Fruit fly (Drosophila melanogaster): Measurements from ENCODE around the gene kto.
A peak's percentile ranks its signal among the peaks of the same experiment; 100 is the strongest.

The kto gene

dm6 chr3L:19870843-19871666 is 34.6 kb downstream of the kto start, which contains the start of the genes Rab8 and Usp32 (continued):
- TF ChIP-seq BtbVII (GFP tag; optimal IDR thresholded peaks at IDR 0.05) (peak; percentile 39), Dp (GFP tag; optimal IDR thresholded peaks at IDR 0.05) (peak; percentile 43), kah (GFP tag; optimal IDR thresholded peaks at IDR 0.05) (peak; percentile 8), CG17186 (GFP tag; optimal IDR thresholded peaks at IDR 0.05) (peak; percentile 70), CHES-1-like (GFP tag; optimal IDR thresholded peaks at IDR 0.05) (peak; percentile 86), CG7963 (GFP tag; IDR thresholded peaks at IDR 0.05; ENCODE audit: partially characterized antibody) (peak; percentile 83), zen (tag; optimal IDR thresholded peaks at IDR 0.05) (peak; percentile 93), CG10209 (GFP tag; optimal IDR thresholded peaks at IDR 0.05) (peak; percentile 63), CG4707 (GFP tag; optimal IDR thresholded peaks at IDR 0.05) (peak; percentile 40), dysf (GFP tag; IDR thresholded peaks at IDR 0.05) (no peak), corto (GFP tag; optimal IDR thresholded peaks at IDR 0.05) (peak; percentile 1), ssp (GFP tag; IDR thresholded peaks at IDR 0.05) (no peak), CG18262 (tag; optimal IDR thresholded peaks at IDR 0.05) (peak; percentile 42), Jarid2 (GFP tag; optimal IDR thresholded peaks at IDR 0.05) (no peak), CG32767 (GFP tag; IDR thresholded peaks at IDR 0.05) (no peak), CG5245 (GFP tag; optimal IDR thresholded peaks at IDR 0.05) (peak; percentile 34), CG7928 (GFP tag; optimal IDR thresholded peaks at IDR 0.05) (peak; percentile 8), CG15073 (GFP tag; optimal IDR thresholded peaks at IDR 0.05) (no peak), cwo (GFP tag; optimal IDR thresholded peaks at IDR 0.05) (no peak), luna (GFP tag; optimal IDR thresholded peaks at IDR 0.05) (peak; percentile 55), cato (GFP tag; optimal IDR thresholded peaks at IDR 0.05; ENCODE audit: borderline replicate concordance) (no peak), lola (GFP tag; optimal IDR thresholded peaks at IDR 0.05) (peak in 1 of 3 experiments; percentile 4), CG12769 (tag; optimal IDR thresholded peaks at IDR 0.05) (peak; percentile 56), seq (GFP tag; IDR thresholded peaks at IDR 0.05) (no peak), Dip3 (GFP tag; optimal IDR thresholded peaks at IDR 0.05) (peak; percentile 68), CG9215 (GFP tag; IDR thresholded peaks at IDR 0.05) (no peak), CG10543 (GFP tag; optimal IDR thresholded peaks at IDR 0.05) (peak; percentile 76), CG34422 (GFP tag; IDR thresholded peaks at IDR 0.05) (peak; percentile 74), pnt (GFP tag; optimal IDR thresholded peaks at IDR 0.05) (no peak), CG10321 (GFP tag; IDR thresholded peaks at IDR 0.05) (no peak), CG2202 (tag; optimal IDR thresholded peaks at IDR 0.05) (peak; percentile 25), eve (GFP tag; optimal IDR thresholded peaks at IDR 0.05) (no peak), ttk (GFP tag; IDR thresholded peaks at IDR 0.05) (no peak), CG15514 (GFP tag; optimal IDR thresholded peaks at IDR 0.05) (peak; percentile 86), NFAT (GFP tag; IDR thresholded peaks at IDR 0.05) (peak; percentile 81), jing (GFP tag; optimal IDR thresholded peaks at IDR 0.05) (no peak), HmgD (GFP tag; optimal IDR thresholded peaks at IDR 0.05) (peak; percentile 73), Dbx (GFP tag; IDR thresholded peaks at IDR 0.05) (peak; percentile 82), oc (tag; optimal IDR thresholded peaks at IDR 0.05) (no peak), CG6654 (GFP tag; optimal IDR thresholded peaks at IDR 0.05) (no peak), ap (GFP tag; IDR thresholded peaks at IDR 0.05) (no peak), gcm (GFP tag; optimal IDR thresholded peaks at IDR 0.05) (peak; percentile 73), bcd (GFP tag; optimal IDR thresholded peaks at IDR 0.05) (no peak), CG13123 (GFP tag; optimal IDR thresholded peaks at IDR 0.05) (peak; percentile 11), so (GFP tag; IDR thresholded peaks at IDR 0.05) (no peak), Side (GFP tag; optimal IDR thresholded peaks at IDR 0.05) (peak; percentile 63), Bdp1 (GFP tag; optimal IDR thresholded peaks at IDR 0.05) (peak; percentile 64), crol (GFP tag; IDR thresholded peaks at IDR 0.05) (no peak), chif (GFP tag; optimal IDR thresholded peaks at IDR 0.05) (peak; percentile 17 to 46)

Data from whole organism, embryonic.